Worm (Caenorhabditis elegans): Measurements from ENCODE around the gene B0303.11.
A peak's percentile ranks its signal among the peaks of the same experiment; 100 is the strongest.

B0303.11 gene

DNA sequence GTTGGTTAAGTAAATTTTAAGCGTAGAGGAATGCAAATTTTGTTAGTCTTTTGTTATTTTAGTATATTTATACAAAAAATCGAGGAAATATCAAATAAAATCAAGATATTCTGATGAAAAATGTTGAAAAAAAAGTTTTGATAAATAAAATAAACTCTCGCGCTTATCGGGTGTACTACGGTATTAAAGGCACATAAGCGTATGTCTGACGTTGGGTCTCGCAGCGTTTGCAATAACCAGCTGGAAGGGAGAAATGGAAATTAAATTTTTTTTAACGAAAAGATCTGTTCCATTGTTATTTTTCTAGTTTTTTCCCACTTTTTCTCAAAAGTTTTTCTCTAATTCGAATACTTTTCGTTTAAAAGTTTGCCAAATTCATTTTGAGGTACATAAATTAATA is 21.1 kb downstream of the B0303.11 start:
- TF ChIP-seq lin-11 (tag; optimal IDR thresholded peaks at IDR 0.05), result no peak
- no peak for TF ChIP-seq tbx-2 (tag; optimal IDR thresholded peaks at IDR 0.05)
- no peak for TF ChIP-seq dmd-4 (tag; optimal IDR thresholded peaks at IDR 0.05; ENCODE audit: borderline replicate concordance)
- no peak for TF ChIP-seq elt-4 (tag; optimal IDR thresholded peaks at IDR 0.05)
- no peak for TF ChIP-seq sox-2 (GFP tag; IDR thresholded peaks at IDR 0.05)
- no peak for TF ChIP-seq ref-2 (tag; optimal IDR thresholded peaks at IDR 0.05)
- no peak for TF ChIP-seq ceh-14 (tag; optimal IDR thresholded peaks at IDR 0.05)
- no peak for TF ChIP-seq hlh-8 (tag; optimal IDR thresholded peaks at IDR 0.05)
- no peak for TF ChIP-seq sox-4 (tag; optimal IDR thresholded peaks at IDR 0.05)
- no peak for TF ChIP-seq hlh-15 (tag; optimal IDR thresholded peaks at IDR 0.05)
- TF ChIP-seq gmeb-2 (tag; optimal IDR thresholded peaks at IDR 0.05), result no peak
- no peak for TF ChIP-seq ceh-19 (GFP tag; optimal IDR thresholded peaks at IDR 0.05)

- TF ChIP-seq elt-2 (tag; optimal IDR thresholded peaks at IDR 0.05), result peak; percentile 47
- TF ChIP-seq pqm-1 (tag; optimal IDR thresholded peaks at IDR 0.05), result no peak
- peak; percentile 22 for TF ChIP-seq unc-55 (GFP tag; optimal IDR thresholded peaks at IDR 0.05)
- no peak for TF ChIP-seq ama-1 (optimal IDR thresholded peaks at IDR 0.05)
Observed at ce11 chrIII:8688438-8688946, 21.7 kb downstream of the B0303.11 start, which contains the start of gene hadb-1. TSS of gene hadb-1 (minus strand) at chrIII:8688488.

- peak; percentile 10 for TF ChIP-seq ama-1 (optimal IDR thresholded peaks at IDR 0.05)
- no peak for TF ChIP-seq Y22D7AL.16 (tag; optimal IDR thresholded peaks at IDR 0.05)
Observed at ce11 chrIII:8685590-8686240, 24.5 kb downstream of the B0303.11 start.

ce11 chrIII:8684421-8684820 is 25.8 kb downstream of the B0303.11 start, which contains the start of gene anmt-1:
TSS of gene anmt-1 (plus strand) at chrIII:8684808.
- TF ChIP-seq ahr-1 (tag; optimal IDR thresholded peaks at IDR 0.05) (no peak), sox-4 (tag; optimal IDR thresholded peaks at IDR 0.05) (no peak), C08G9.2 (tag; optimal IDR thresholded peaks at IDR 0.05) (no peak), pqm-1 (tag; optimal IDR thresholded peaks at IDR 0.05) (no peak), ceh-18 (tag; optimal IDR thresholded peaks at IDR 0.05) (no peak), dve-1 (tag; optimal IDR thresholded peaks at IDR 0.05) (no peak), pax-1 (tag; optimal IDR thresholded peaks at IDR 0.05) (no peak), T23F11.4 (GFP tag; optimal IDR thresholded peaks at IDR 0.05) (no peak), ceh-2 (tag; optimal IDR thresholded peaks at IDR 0.05) (no peak), pat-9 (tag; optimal IDR thresholded peaks at IDR 0.05) (peak; percentile 17), unc-55 (GFP tag; optimal IDR thresholded peaks at IDR 0.05) (peak; percentile 83)

DNA sequence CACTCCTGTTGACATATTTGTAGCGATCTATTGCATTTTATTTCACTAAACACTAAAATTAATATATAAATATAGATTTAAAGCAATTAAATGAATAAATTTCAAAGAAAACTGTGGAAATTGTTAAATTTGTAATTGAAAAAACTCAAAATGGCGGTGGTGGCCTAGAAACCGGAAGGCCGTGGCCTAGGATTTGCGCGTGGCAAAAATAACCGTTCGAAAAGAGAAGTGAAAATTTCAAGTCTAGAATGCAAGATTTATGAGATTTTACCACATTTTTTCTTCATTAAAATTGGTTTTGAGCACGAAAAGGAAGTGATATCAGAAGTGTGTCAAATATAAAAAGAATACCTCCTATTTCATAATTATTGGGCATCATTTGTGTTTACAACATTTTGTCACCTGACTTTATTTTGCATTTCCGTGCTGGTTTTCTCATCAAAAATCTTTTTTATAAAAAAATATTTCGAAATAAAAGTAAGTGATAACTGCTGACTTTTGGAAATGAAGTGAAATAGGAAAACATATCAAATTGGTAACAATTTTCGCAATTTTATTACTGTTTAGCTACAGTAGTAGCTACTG is 26.4 kb downstream of the B0303.11 start, which contains the start of gene fli-1:
Gene fli-1 (minus strand): TSS at position 58 of the 585 bp plus-strand sequence.
- TF ChIP-seq elt-2 (tag; optimal IDR thresholded peaks at IDR 0.05), result peak; percentile 18
- peak; percentile 53 for TF ChIP-seq ceh-2 (tag; optimal IDR thresholded peaks at IDR 0.05)
- no peak for TF ChIP-seq ama-1 (optimal IDR thresholded peaks at IDR 0.05)
- TF ChIP-seq odd-2 (tag; optimal IDR thresholded peaks at IDR 0.05), result no peak
- TF ChIP-seq C08G9.2 (tag; optimal IDR thresholded peaks at IDR 0.05), result peak; percentile 68
- peak; percentile 29 for TF ChIP-seq ets-4 (tag; optimal IDR thresholded peaks at IDR 0.05)
- TF ChIP-seq dve-1 (tag; optimal IDR thresholded peaks at IDR 0.05), result no peak
- TF ChIP-seq ceh-31 (tag; optimal IDR thresholded peaks at IDR 0.05), result peak; percentile 49
- TF ChIP-seq tbx-7 (tag; optimal IDR thresholded peaks at IDR 0.05), result peak; percentile 4
- TF ChIP-seq tbx-2 (tag; optimal IDR thresholded peaks at IDR 0.05), result peak; percentile 6
- no peak for TF ChIP-seq nhr-232 (tag; optimal IDR thresholded peaks at IDR 0.05)
- TF ChIP-seq ceh-14 (tag; optimal IDR thresholded peaks at IDR 0.05), result no peak
- no peak for TF ChIP-seq mec-3 (tag; optimal IDR thresholded peaks at IDR 0.05; ENCODE audit: borderline replicate concordance)
- no peak for TF ChIP-seq sdc-2 (tag; optimal IDR thresholded peaks at IDR 0.05)
- TF ChIP-seq hlh-13 (GFP tag; optimal IDR thresholded peaks at IDR 0.05), result no peak
- TF ChIP-seq C38D4.7 (GFP tag; optimal IDR thresholded peaks at IDR 0.05), result no peak
- TF ChIP-seq syd-9 (tag; optimal IDR thresholded peaks at IDR 0.05), result no peak
- TF ChIP-seq hlh-8 (tag; optimal IDR thresholded peaks at IDR 0.05), result no peak
- TF ChIP-seq ceh-48 (tag; optimal IDR thresholded peaks at IDR 0.05), result no peak
- TF ChIP-seq eyg-1 (tag; optimal IDR thresholded peaks at IDR 0.05), result no peak
- no peak for TF ChIP-seq zip-5 (tag; optimal IDR thresholded peaks at IDR 0.05)
- no peak for TF ChIP-seq unc-55 (GFP tag; optimal IDR thresholded peaks at IDR 0.05)
- no peak for TF ChIP-seq fkh-6 (tag; optimal IDR thresholded peaks at IDR 0.05)
- TF ChIP-seq ceh-18 (tag; optimal IDR thresholded peaks at IDR 0.05), result no peak
- no peak for TF ChIP-seq K09A11.1 (tag; optimal IDR thresholded peaks at IDR 0.05; ENCODE audit: insufficient read depth)
- no peak for TF ChIP-seq ceh-19 (GFP tag; optimal IDR thresholded peaks at IDR 0.05)
- TF ChIP-seq sox-2 (GFP tag; IDR thresholded peaks at IDR 0.05), result no peak

Data from whole organism, late embryonic.